ENCODE assay signal across 4 worm cellular contexts in genomic region chrII:5661735-5662177, ce11.
TF ChIP-seq lines count a peak whose summit lies in the region.

No protein-coding gene starts in this region.

TF ChIP-seq in whole organism, L2 larva, 48 proteins besides CTCF, POLR2A, EP300 and RAD21 (continued from another document):
- TF ChIP-seq nhr-23 (tag; optimal IDR thresholded peaks at IDR 0.05; lab: Kevin White, UChicago), result no peak
- TF ChIP-seq R02D3.7 (tag; optimal IDR thresholded peaks at IDR 0.05; lab: Kevin White, UChicago), result no peak
- TF ChIP-seq ZK546.5 (tag; optimal IDR thresholded peaks at IDR 0.05; lab: Kevin White, UChicago), result no peak
- peak; percentile 95 for TF ChIP-seq Y55F3AM.14 (GFP tag; optimal IDR thresholded peaks at IDR 0.05; lab: Kevin White, UChicago)
- TF ChIP-seq C34F6.9 (tag; optimal IDR thresholded peaks at IDR 0.05; lab: Kevin White, UChicago), result peak; percentile 86
- TF ChIP-seq gmeb-1 (tag; optimal IDR thresholded peaks at IDR 0.05; lab: Kevin White, UChicago), result peak; percentile 60
- TF ChIP-seq lin-13 (GFP tag; optimal IDR thresholded peaks at IDR 0.05; lab: Kevin White, UChicago), result peak; percentile 91
- peak; percentile 58 for TF ChIP-seq egl-27 (tag; optimal IDR thresholded peaks at IDR 0.05; lab: Kevin White, UChicago)
- TF ChIP-seq skn-1 (tag; optimal IDR thresholded peaks at IDR 0.05; lab: Kevin White, UChicago), result no peak
- TF ChIP-seq peb-1 (tag; optimal IDR thresholded peaks at IDR 0.05; lab: Kevin White, UChicago), result no peak
- no peak for TF ChIP-seq unc-62 (GFP tag; optimal IDR thresholded peaks at IDR 0.05; lab: Kevin White, UChicago)
- peak; percentile 58 for TF ChIP-seq lin-39 (tag; optimal IDR thresholded peaks at IDR 0.05; lab: Kevin White, UChicago)
- TF ChIP-seq ztf-11 (tag; optimal IDR thresholded peaks at IDR 0.05; lab: Kevin White, UChicago), result peak; percentile 50
- TF ChIP-seq crh-2 (tag; optimal IDR thresholded peaks at IDR 0.05; lab: Kevin White, UChicago), result peak; percentile 84
- TF ChIP-seq nhr-6 (tag; optimal IDR thresholded peaks at IDR 0.05; lab: Kevin White, UChicago), result peak; percentile 80
- no peak for TF ChIP-seq nhr-77 (tag; optimal IDR thresholded peaks at IDR 0.05; lab: Kevin White, UChicago)
- peak; percentile 66 for TF ChIP-seq snpc-4 (tag; optimal IDR thresholded peaks at IDR 0.05; lab: Kevin White, UChicago)
- peak; percentile 86 for TF ChIP-seq sma-9 (GFP tag; optimal IDR thresholded peaks at IDR 0.05; lab: Kevin White, UChicago)
- TF ChIP-seq sma-9 (tag; optimal IDR thresholded peaks at IDR 0.05; lab: Kevin White, UChicago), result no peak
- peak; percentile 74 for TF ChIP-seq sma-3 (GFP tag; optimal IDR thresholded peaks at IDR 0.05; lab: Kevin White, UChicago)
- no peak for TF ChIP-seq elt-3 (tag; optimal IDR thresholded peaks at IDR 0.05; lab: Kevin White, UChicago)
TF ChIP-seq in whole organism, L2 larva: peak in this region for 30.

TF ChIP-seq in whole organism, L4 larva, 104 proteins besides CTCF, POLR2A, EP300 and RAD21 (continued from another document and continues in another):
- TF ChIP-seq Y105C5A.15 (GFP tag; IDR thresholded peaks at IDR 0.05; lab: Robert Waterston, UW), result peak; percentile 99
- TF ChIP-seq zag-1 (tag; optimal IDR thresholded peaks at IDR 0.05; lab: Kevin White, UChicago), result peak; percentile 44
- peak; percentile 99 for TF ChIP-seq egl-43 (GFP tag; IDR thresholded peaks at IDR 0.05; lab: Robert Waterston, UW)
- TF ChIP-seq ama-1 (optimal IDR thresholded peaks at IDR 0.05; lab: Kevin White, UChicago), result peak; percentile 100
- no peak for TF ChIP-seq zip-2 (tag; optimal IDR thresholded peaks at IDR 0.05; lab: Kevin White, UChicago)
- peak; percentile 77 for TF ChIP-seq nhr-10 (tag; optimal IDR thresholded peaks at IDR 0.05; lab: Kevin White, UChicago)
- peak; percentile 17 for TF ChIP-seq F10B5.3 (tag; optimal IDR thresholded peaks at IDR 0.05; lab: Kevin White, UChicago)
- TF ChIP-seq ceh-32 (tag; optimal IDR thresholded peaks at IDR 0.05; lab: Kevin White, UChicago; ENCODE audit: poor library complexity), result peak; percentile 59
- TF ChIP-seq lin-38 (GFP tag; IDR thresholded peaks at IDR 0.05; lab: Robert Waterston, UW), result peak; percentile 89
- TF ChIP-seq hlh-30 (tag; optimal IDR thresholded peaks at IDR 0.05; lab: Kevin White, UChicago; ENCODE audit: insufficient read depth), result peak; percentile 89
- TF ChIP-seq skn-1 (tag; optimal IDR thresholded peaks at IDR 0.05; lab: Kevin White, UChicago), result peak; percentile 62
- TF ChIP-seq mdt-29 (GFP tag; IDR thresholded peaks at IDR 0.05; lab: Robert Waterston, UW), result peak; percentile 94
- peak; percentile 76 for TF ChIP-seq lin-13 (GFP tag; optimal IDR thresholded peaks at IDR 0.05; lab: Kevin White, UChicago)
- peak; percentile 98 for TF ChIP-seq Y75B8A.6 (GFP tag; IDR thresholded peaks at IDR 0.05; lab: Robert Waterston, UW)
- TF ChIP-seq F49E8.2 (tag; optimal IDR thresholded peaks at IDR 0.05; lab: Kevin White, UChicago; ENCODE audit: borderline replicate concordance), result peak; percentile 88
- TF ChIP-seq nhr-102 (tag; optimal IDR thresholded peaks at IDR 0.05; lab: Kevin White, UChicago), result peak; percentile 70
- TF ChIP-seq Y5F2A.4 (GFP tag; optimal IDR thresholded peaks at IDR 0.05; lab: Kevin White, UChicago), result peak; percentile 81
- peak; percentile 90 for TF ChIP-seq tag-97 (GFP tag; IDR thresholded peaks at IDR 0.05; lab: Robert Waterston, UW)
- peak; percentile 9 for TF ChIP-seq ztf-7 (tag; optimal IDR thresholded peaks at IDR 0.05; lab: Kevin White, UChicago)
- TF ChIP-seq spr-3 (GFP tag; optimal IDR thresholded peaks at IDR 0.05; lab: Kevin White, UChicago), result peak; percentile 94
- peak; percentile 98 for TF ChIP-seq pha-4 (GFP tag; IDR thresholded peaks at IDR 0.05; lab: Robert Waterston, UW)
- no peak for TF ChIP-seq pha-4 (tag; optimal IDR thresholded peaks at IDR 0.05; lab: Kevin White, UChicago)
- TF ChIP-seq R02D3.7 (tag; optimal IDR thresholded peaks at IDR 0.05; lab: Kevin White, UChicago), result no peak
- peak; percentile 88 for TF ChIP-seq ZK337.2 (GFP tag; IDR thresholded peaks at IDR 0.05; lab: Robert Waterston, UW)
- peak; percentile 40 for TF ChIP-seq nhr-6 (tag; optimal IDR thresholded peaks at IDR 0.05; lab: Kevin White, UChicago)
- peak; percentile 97 for TF ChIP-seq gei-8 (GFP tag; optimal IDR thresholded peaks at IDR 0.05; lab: Kevin White, UChicago)
- peak; percentile 98 for TF ChIP-seq lin-1 (GFP tag; IDR thresholded peaks at IDR 0.05; lab: Robert Waterston, UW)
- 0 out of 2 replicates have a peak, but pooled peaks have one; percentile 51 for TF ChIP-seq daf-19 (GFP tag; conservative IDR thresholded peaks at IDR 0.05; lab: Robert Waterston, UW)
- TF ChIP-seq zfp-2 (tag; optimal IDR thresholded peaks at IDR 0.05; lab: Kevin White, UChicago), result peak; percentile 57
- TF ChIP-seq aly-2 (tag; optimal IDR thresholded peaks at IDR 0.05; lab: Kevin White, UChicago), result no peak
- peak; percentile 97 for TF ChIP-seq T26A8.4 (GFP tag; IDR thresholded peaks at IDR 0.05; lab: Robert Waterston, UW)
- peak; percentile 57; the same call in 1 of the 2 replicates for TF ChIP-seq F26F4.8 (GFP tag; conservative IDR thresholded peaks at IDR 0.05; lab: Robert Waterston, UW)
- peak; percentile 81 for TF ChIP-seq nhr-11 (tag; optimal IDR thresholded peaks at IDR 0.05; lab: Kevin White, UChicago)
- peak; percentile 88 for TF ChIP-seq mxl-3 (GFP tag; optimal IDR thresholded peaks at IDR 0.05; lab: Kevin White, UChicago)
- no peak for TF ChIP-seq ceh-82 (tag; optimal IDR thresholded peaks at IDR 0.05; lab: Kevin White, UChicago)
- peak; percentile 90 for TF ChIP-seq mep-1 (tag; optimal IDR thresholded peaks at IDR 0.05; lab: Kevin White, UChicago)
- TF ChIP-seq madf-5 (GFP tag; IDR thresholded peaks at IDR 0.05; lab: Robert Waterston, UW), result peak; percentile 95 to 98

TF ChIP-seq in whole organism, late embryonic, 69 proteins besides CTCF, POLR2A, EP300 and RAD21 (continued from another document and continues in another):
- TF ChIP-seq madf-2 (tag; optimal IDR thresholded peaks at IDR 0.05; lab: Kevin White, UChicago) (peak; percentile 75), pqm-1 (tag; optimal IDR thresholded peaks at IDR 0.05; lab: Kevin White, UChicago) (no peak), eyg-1 (tag; optimal IDR thresholded peaks at IDR 0.05; lab: Kevin White, UChicago) (no peak), hlh-8 (tag; optimal IDR thresholded peaks at IDR 0.05; lab: Kevin White, UChicago) (peak; percentile 64), unc-3 (GFP tag; conservative IDR thresholded peaks at IDR 0.05; lab: Robert Waterston, UW) (peak; percentile 93), unc-3 (tag; optimal IDR thresholded peaks at IDR 0.05; lab: Kevin White, UChicago) (no peak), sox-4 (tag; optimal IDR thresholded peaks at IDR 0.05; lab: Kevin White, UChicago) (peak; percentile 83), pag-3 (tag; optimal IDR thresholded peaks at IDR 0.05; lab: Kevin White, UChicago; ENCODE audit: borderline replicate concordance) (no peak), dve-1 (tag; optimal IDR thresholded peaks at IDR 0.05; lab: Kevin White, UChicago) (peak; percentile 90), lim-6 (tag; optimal IDR thresholded peaks at IDR 0.05; lab: Kevin White, UChicago) (peak; percentile 78), K09A11.1 (tag; optimal IDR thresholded peaks at IDR 0.05; lab: Kevin White, UChicago; ENCODE audit: insufficient read depth) (peak; percentile 60), pha-4 (tag; optimal IDR thresholded peaks at IDR 0.05; lab: Kevin White, UChicago) (no peak), elt-2 (tag; optimal IDR thresholded peaks at IDR 0.05; lab: Kevin White, UChicago) (peak; percentile 83), ceh-18 (tag; optimal IDR thresholded peaks at IDR 0.05; lab: Kevin White, UChicago) (peak; percentile 90), fax-1 (tag; optimal IDR thresholded peaks at IDR 0.05; lab: Kevin White, UChicago) (peak; percentile 30), che-1 (tag; optimal IDR thresholded peaks at IDR 0.05; lab: Kevin White, UChicago) (peak; percentile 63), mec-3 (tag; optimal IDR thresholded peaks at IDR 0.05; lab: Kevin White, UChicago; ENCODE audit: borderline replicate concordance) (peak; percentile 48), npax-4 (tag; optimal IDR thresholded peaks at IDR 0.05; lab: Kevin White, UChicago) (no peak), Y22D7AL.16 (tag; optimal IDR thresholded peaks at IDR 0.05; lab: Kevin White, UChicago) (peak; percentile 78), pax-1 (tag; optimal IDR thresholded peaks at IDR 0.05; lab: Kevin White, UChicago) (peak; percentile 5), ceh-22 (tag; optimal IDR thresholded peaks at IDR 0.05; lab: Kevin White, UChicago) (peak; percentile 68), C08G9.2 (tag; optimal IDR thresholded peaks at IDR 0.05; lab: Kevin White, UChicago) (peak; percentile 76), gmeb-2 (tag; optimal IDR thresholded peaks at IDR 0.05; lab: Kevin White, UChicago) (peak; percentile 70), hlh-30 (tag; optimal IDR thresholded peaks at IDR 0.05; lab: Kevin White, UChicago; ENCODE audit: insufficient read depth) (peak; percentile 55), unc-42 (tag; optimal IDR thresholded peaks at IDR 0.05; lab: Kevin White, UChicago) (peak; percentile 36), nhr-232 (tag; optimal IDR thresholded peaks at IDR 0.05; lab: Kevin White, UChicago) (peak; percentile 42), lin-11 (tag; optimal IDR thresholded peaks at IDR 0.05; lab: Kevin White, UChicago) (peak; percentile 67), pros-1 (tag; optimal IDR thresholded peaks at IDR 0.05; lab: Kevin White, UChicago) (peak; percentile 92), zip-5 (tag; optimal IDR thresholded peaks at IDR 0.05; lab: Kevin White, UChicago) (no peak), F13H6.1 (tag; optimal IDR thresholded peaks at IDR 0.05; lab: Kevin White, UChicago) (peak; percentile 81), ceh-34 (tag; optimal IDR thresholded peaks at IDR 0.05; lab: Kevin White, UChicago) (peak; percentile 90), elt-4 (tag; optimal IDR thresholded peaks at IDR 0.05; lab: Kevin White, UChicago) (no peak), ceh-14 (tag; optimal IDR thresholded peaks at IDR 0.05; lab: Kevin White, UChicago) (peak; percentile 72), dmd-4 (tag; optimal IDR thresholded peaks at IDR 0.05; lab: Kevin White, UChicago; ENCODE audit: borderline replicate concordance) (peak; percentile 61), ahr-1 (tag; optimal IDR thresholded peaks at IDR 0.05; lab: Kevin White, UChicago) (peak; percentile 55), unc-86 (tag; optimal IDR thresholded peaks at IDR 0.05; lab: Kevin White, UChicago) (peak; percentile 72), ref-2 (tag; optimal IDR thresholded peaks at IDR 0.05; lab: Kevin White, UChicago) (peak; percentile 78), ceh-31 (tag; optimal IDR thresholded peaks at IDR 0.05; lab: Kevin White, UChicago) (peak; percentile 89), odd-2 (tag; optimal IDR thresholded peaks at IDR 0.05; lab: Kevin White, UChicago) (no peak), ama-1 (optimal IDR thresholded peaks at IDR 0.05; lab: Kevin White, UChicago) (peak; percentile 98)

TF ChIP-seq in whole organism, mixed stage, embryonic, 35 proteins besides CTCF, POLR2A, EP300 and RAD21 (continued from another document):
- TF ChIP-seq snpc-4 (tag; optimal IDR thresholded peaks at IDR 0.05; lab: Kevin White, UChicago), result no peak
- TF ChIP-seq blmp-1 (tag; optimal IDR thresholded peaks at IDR 0.05; lab: Kevin White, UChicago), result no peak
- TF ChIP-seq lsy-2 (tag; optimal IDR thresholded peaks at IDR 0.05; lab: Kevin White, UChicago), result peak; percentile 70
- TF ChIP-seq unc-62 (GFP tag; optimal IDR thresholded peaks at IDR 0.05; lab: Kevin White, UChicago), result peak; percentile 58
- TF ChIP-seq sptf-1 (tag; optimal IDR thresholded peaks at IDR 0.05; lab: Kevin White, UChicago), result peak; percentile 95
- TF ChIP-seq ceh-83 (GFP tag; optimal IDR thresholded peaks at IDR 0.05; lab: Kevin White, UChicago), result peak; percentile 90
